Fruit fly (Drosophila melanogaster): ENCODE data around the gene CG15452.

CG15452 gene

dm6 chrX:20731492-20731891, 14.3 kb downstream of the CG15452 start:
- no peak for TF ChIP-seq gl (tag; optimal IDR thresholded peaks at IDR 0.05)
- no peak for TF ChIP-seq EcR (GFP tag; optimal IDR thresholded peaks at IDR 0.05)
- no peak for TF ChIP-seq CG10348 (GFP tag; IDR thresholded peaks at IDR 0.05)
- no peak for TF ChIP-seq CG32121 (GFP tag; IDR thresholded peaks at IDR 0.05)
- no peak for TF ChIP-seq Pif1A (GFP tag; optimal IDR thresholded peaks at IDR 0.05)
- no peak for TF ChIP-seq CG8159 (tag; optimal IDR thresholded peaks at IDR 0.05)
- TF ChIP-seq CG34367 (tag; optimal IDR thresholded peaks at IDR 0.05) = no peak

- TF ChIP-seq CG15710 (tag; optimal IDR thresholded peaks at IDR 0.05) = no peak
- TF ChIP-seq EcR (GFP tag; optimal IDR thresholded peaks at IDR 0.05) = no peak
- TF ChIP-seq CG13204 (GFP tag; optimal IDR thresholded peaks at IDR 0.05) = no peak
Measured at dm6 chrX:20728591-20728990, 17.2 kb downstream of the CG15452 start.

- TF ChIP-seq EcR (GFP tag; optimal IDR thresholded peaks at IDR 0.05) (no peak), CG14655 (GFP tag; optimal IDR thresholded peaks at IDR 0.05) (no peak), CG13204 (GFP tag; optimal IDR thresholded peaks at IDR 0.05) (no peak), CG17806 (tag; optimal IDR thresholded peaks at IDR 0.05) (no peak), fd96Ca (GFP tag; IDR thresholded peaks at IDR 0.05) (no peak)
Measured at dm6 chrX:20724475-20724874, 21.3 kb downstream of the CG15452 start.

- TF ChIP-seq Pif1B (GFP tag; optimal IDR thresholded peaks at IDR 0.05) (no peak), CG8301 (tag; optimal IDR thresholded peaks at IDR 0.05) (peak; percentile 22), CG8159 (tag; optimal IDR thresholded peaks at IDR 0.05) (peak; percentile 41), CG12605 (GFP tag; IDR thresholded peaks at IDR 0.05) (no peak), CG15710 (tag; optimal IDR thresholded peaks at IDR 0.05) (peak; percentile 26), CG14655 (GFP tag; optimal IDR thresholded peaks at IDR 0.05) (peak; percentile 39), rn (GFP tag; IDR thresholded peaks at IDR 0.05) (no peak), CG32121 (GFP tag; IDR thresholded peaks at IDR 0.05) (no peak), CG10348 (GFP tag; IDR thresholded peaks at IDR 0.05) (no peak), CG9948 (tag; optimal IDR thresholded peaks at IDR 0.05) (peak; percentile 18)
Measured at dm6 chrX:20723207-20723606, 22.6 kb downstream of the CG15452 start.

- no peak for TF ChIP-seq CG34367 (tag; optimal IDR thresholded peaks at IDR 0.05)
- TF ChIP-seq CG10348 (GFP tag; IDR thresholded peaks at IDR 0.05) = no peak
- TF ChIP-seq CG12605 (GFP tag; IDR thresholded peaks at IDR 0.05) = no peak
Measured at dm6 chrX:20721724-20722344, 23.9 kb downstream of the CG15452 start.

dm6 chrX:20717461-20717860, 28.3 kb downstream of the CG15452 start:
- TF ChIP-seq EcR (GFP tag; optimal IDR thresholded peaks at IDR 0.05) (no peak), Snoo (tag; optimal IDR thresholded peaks at IDR 0.05) (no peak), CG9948 (tag; optimal IDR thresholded peaks at IDR 0.05) (no peak), CG8159 (tag; optimal IDR thresholded peaks at IDR 0.05) (no peak), CG12605 (GFP tag; IDR thresholded peaks at IDR 0.05) (no peak), CG32121 (GFP tag; IDR thresholded peaks at IDR 0.05) (no peak), CG4496 (GFP tag; IDR thresholded peaks at IDR 0.05) (no peak), Pif1B (GFP tag; optimal IDR thresholded peaks at IDR 0.05) (no peak), CG8301 (tag; optimal IDR thresholded peaks at IDR 0.05) (no peak), gl (tag; optimal IDR thresholded peaks at IDR 0.05) (no peak), Pif1A (GFP tag; optimal IDR thresholded peaks at IDR 0.05) (no peak), rn (GFP tag; IDR thresholded peaks at IDR 0.05) (no peak), fd96Ca (GFP tag; IDR thresholded peaks at IDR 0.05) (no peak), CG15710 (tag; optimal IDR thresholded peaks at IDR 0.05) (no peak), CG34367 (tag; optimal IDR thresholded peaks at IDR 0.05) (no peak), CG14655 (GFP tag; optimal IDR thresholded peaks at IDR 0.05) (no peak)

dm6 chrX:20713317-20713716, 32.4 kb downstream of the CG15452 start:
- TF ChIP-seq D1 (tag; optimal IDR thresholded peaks at IDR 0.05) (no peak), gl (tag; optimal IDR thresholded peaks at IDR 0.05) (no peak), rn (GFP tag; IDR thresholded peaks at IDR 0.05) (no peak), CG13204 (GFP tag; optimal IDR thresholded peaks at IDR 0.05) (no peak), fd96Ca (GFP tag; IDR thresholded peaks at IDR 0.05) (no peak), Pif1B (GFP tag; optimal IDR thresholded peaks at IDR 0.05) (no peak)

- TF ChIP-seq CG15710 (tag; optimal IDR thresholded peaks at IDR 0.05) (no peak), CG17806 (tag; optimal IDR thresholded peaks at IDR 0.05) (no peak), Pif1A (GFP tag; optimal IDR thresholded peaks at IDR 0.05) (no peak), gl (tag; optimal IDR thresholded peaks at IDR 0.05) (no peak), CG9948 (tag; optimal IDR thresholded peaks at IDR 0.05) (no peak), CG34367 (tag; optimal IDR thresholded peaks at IDR 0.05) (no peak)
Measured at dm6 chrX:20709682-20710081, 36.1 kb downstream of the CG15452 start.
